Worm (Caenorhabditis elegans) whole organism, L3 larva: Measurements from ENCODE around the gene abts-4.

Experiments
- ceh-28 ChIP-seq: fragments of 150-350 bp; optimal IDR thresholded peaks from 2 replicates; lab custom pipeline; 2014; ENCODE audit warnings: missing biosample characterization, missing genetic modification reagents, missing genetic modification characterization
- ceh-82 ChIP-seq: fragments of 150-350 bp; optimal IDR thresholded peaks from 2 replicates; lab custom pipeline; 2014; ENCODE audit warnings: missing biosample characterization, missing genetic modification characterization
- elt-1 ChIP-seq: fragments of 150-350 bp; optimal IDR thresholded peaks from 2 replicates; lab custom pipeline; 2014; ENCODE audit warnings: missing biosample characterization, missing genetic modification characterization
- elt-2 ChIP-seq: sonication (generic microtip); optimal IDR thresholded peaks from 2 replicates; lab custom pipeline; 2016; ENCODE audit warnings: missing genetic modification reagents, mild to moderate bottlenecking, missing genetic modification characterization, missing compliant biosample characterization
- elt-3 ChIP-seq, 3 experiments: fragments of 150-350 bp in 1 of 3; sonication (generic microtip) in 2 of 3; optimal IDR thresholded peaks; 2 replicates in 2 of 3; 4 replicates in 1 of 3; lab custom pipeline; 2014 to 2017; ENCODE audit warnings: missing biosample characterization in 3 of 3, missing genetic modification characterization in 3 of 3
- eor-1 ChIP-seq, 2 experiments: fragments of 150-350 bp; optimal IDR thresholded peaks; 2 replicates each; lab custom pipeline; 2014 to 2018; ENCODE audit warnings: missing biosample characterization in 2 of 2, missing genetic modification characterization in 2 of 2
- fkh-10 ChIP-seq: sonication (generic microtip); optimal IDR thresholded peaks from 2 replicates; lab custom pipeline; 2017; ENCODE audit warnings: missing biosample characterization, missing genetic modification reagents, missing genetic modification characterization
- fos-1 ChIP-seq: fragments of 150-350 bp; optimal IDR thresholded peaks from 2 replicates; lab custom pipeline; 2014; ENCODE audit warnings: missing biosample characterization, missing genetic modification characterization
- jun-1 ChIP-seq: fragments of 150-350 bp; optimal IDR thresholded peaks from 2 replicates; lab custom pipeline; 2014; ENCODE audit warnings: missing biosample characterization, missing genetic modification reagents, missing genetic modification characterization
- lin-15B ChIP-seq: fragments of 150-350 bp; optimal IDR thresholded peaks from 2 replicates; lab custom pipeline; 2014; ENCODE audit warnings: missing biosample characterization, missing genetic modification characterization
- mdl-1 ChIP-seq: fragments of 150-350 bp; optimal IDR thresholded peaks from 2 replicates; lab custom pipeline; 2014; ENCODE audit warnings: missing biosample characterization, missing genetic modification characterization
- nfya-1 ChIP-seq: sonication (generic microtip); optimal IDR thresholded peaks from 2 replicates; lab custom pipeline; 2017; ENCODE audit warnings: missing genetic modification characterization, mild to moderate bottlenecking, missing compliant biosample characterization, antibody characterized with exemption, moderate library complexity; ENCODE audit not compliant: insufficient read depth
- nhr-11 ChIP-seq: fragments of 150-350 bp; optimal IDR thresholded peaks from 2 replicates; lab custom pipeline; 2014; ENCODE audit warnings: missing biosample characterization, missing genetic modification characterization
- nhr-12 ChIP-seq: fragments of 150-350 bp; optimal IDR thresholded peaks from 2 replicates; lab custom pipeline; 2014; ENCODE audit warnings: missing biosample characterization, missing genetic modification characterization
- nhr-23 ChIP-seq: fragments of 150-350 bp; optimal IDR thresholded peaks from 2 replicates; lab custom pipeline; 2014; ENCODE audit warnings: missing biosample characterization, missing genetic modification reagents, missing genetic modification characterization
- nhr-237 ChIP-seq: fragments of 150-350 bp; optimal IDR thresholded peaks from 2 replicates; lab custom pipeline; 2014; ENCODE audit warnings: missing biosample characterization, missing genetic modification characterization
- nhr-28 ChIP-seq: fragments of 150-350 bp; optimal IDR thresholded peaks from 2 replicates; lab custom pipeline; 2014; ENCODE audit warnings: missing biosample characterization, missing genetic modification characterization
- nhr-77 ChIP-seq: fragments of 150-350 bp; optimal IDR thresholded peaks from 2 replicates; lab custom pipeline; 2014; ENCODE audit warnings: missing biosample characterization, missing genetic modification characterization
- pha-4 ChIP-seq: fragments of 150-350 bp; optimal IDR thresholded peaks from 2 replicates; lab custom pipeline; 2014; ENCODE audit warnings: missing biosample characterization, missing genetic modification reagents, missing genetic modification characterization
- pqm-1 ChIP-seq: fragments of 150-350 bp; optimal IDR thresholded peaks from 2 replicates; lab custom pipeline; 2017; ENCODE audit warnings: missing biosample characterization, missing genetic modification characterization, inconsistent platforms
- sea-2 ChIP-seq: fragments of 150-350 bp; sonication (generic microtip); optimal IDR thresholded peaks from 4 replicates; lab custom pipeline; 2014; ENCODE audit warnings: missing biosample characterization, missing genetic modification reagents, missing genetic modification characterization
- snpc-4 ChIP-seq: fragments of 150-350 bp; optimal IDR thresholded peaks from 2 replicates; lab custom pipeline; 2014; ENCODE audit warnings: missing biosample characterization, missing genetic modification characterization
- tbx-2 ChIP-seq: sonication (generic microtip); optimal IDR thresholded peaks from 2 replicates; lab custom pipeline; 2016; ENCODE audit warnings: mild to moderate bottlenecking, missing genetic modification characterization, missing compliant biosample characterization
- zag-1 ChIP-seq: fragments of 150-350 bp; optimal IDR thresholded peaks from 2 replicates; lab custom pipeline; 2014; ENCODE audit warnings: missing biosample characterization, missing genetic modification characterization
- ztf-11 ChIP-seq: fragments of 150-350 bp; optimal IDR thresholded peaks from 2 replicates; lab custom pipeline; 2014; ENCODE audit warnings: missing biosample characterization, missing genetic modification characterization

The abts-4 gene

DNA sequence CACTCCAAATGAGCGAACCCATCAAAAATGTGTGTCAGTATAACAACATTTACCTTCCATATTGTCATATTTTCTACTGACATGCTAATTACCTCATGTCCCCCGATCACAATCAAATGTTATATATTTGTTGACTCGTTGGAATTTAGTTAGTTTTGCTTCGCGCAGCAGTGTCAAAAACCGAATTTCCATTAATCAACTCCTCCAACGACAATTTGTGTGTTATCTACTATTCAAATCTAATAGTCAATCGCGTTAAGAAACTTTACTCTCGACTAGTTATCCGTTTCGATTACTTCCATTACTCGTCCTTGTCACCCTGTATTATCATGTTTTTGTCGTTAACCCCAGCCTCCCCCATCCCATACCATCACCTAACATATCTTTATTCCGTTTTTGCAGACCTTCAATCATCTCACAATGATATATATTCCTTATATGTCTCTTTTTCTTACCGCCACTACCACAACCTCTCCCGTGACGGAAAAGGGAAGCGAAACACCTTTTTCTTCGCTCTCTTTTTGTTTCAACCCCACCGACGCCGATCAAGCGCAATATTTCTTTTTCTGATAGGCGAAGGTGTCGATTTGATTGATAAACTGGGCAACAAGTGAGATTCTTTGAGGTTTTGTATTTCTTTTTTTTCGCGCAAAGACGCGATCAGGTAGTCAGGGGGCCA lies 34.4 kb upstream of the abts-4 start:
- TF ChIP-seq pha-4 (tag; lab: Kevin White, UChicago) (no peak), tbx-2 (no peak), elt-1 (tag; lab: Kevin White, UChicago) (peak; percentile 81), sea-2 (GFP tag; lab: Kevin White, UChicago) (no peak), ztf-11 (no peak)

DNA sequence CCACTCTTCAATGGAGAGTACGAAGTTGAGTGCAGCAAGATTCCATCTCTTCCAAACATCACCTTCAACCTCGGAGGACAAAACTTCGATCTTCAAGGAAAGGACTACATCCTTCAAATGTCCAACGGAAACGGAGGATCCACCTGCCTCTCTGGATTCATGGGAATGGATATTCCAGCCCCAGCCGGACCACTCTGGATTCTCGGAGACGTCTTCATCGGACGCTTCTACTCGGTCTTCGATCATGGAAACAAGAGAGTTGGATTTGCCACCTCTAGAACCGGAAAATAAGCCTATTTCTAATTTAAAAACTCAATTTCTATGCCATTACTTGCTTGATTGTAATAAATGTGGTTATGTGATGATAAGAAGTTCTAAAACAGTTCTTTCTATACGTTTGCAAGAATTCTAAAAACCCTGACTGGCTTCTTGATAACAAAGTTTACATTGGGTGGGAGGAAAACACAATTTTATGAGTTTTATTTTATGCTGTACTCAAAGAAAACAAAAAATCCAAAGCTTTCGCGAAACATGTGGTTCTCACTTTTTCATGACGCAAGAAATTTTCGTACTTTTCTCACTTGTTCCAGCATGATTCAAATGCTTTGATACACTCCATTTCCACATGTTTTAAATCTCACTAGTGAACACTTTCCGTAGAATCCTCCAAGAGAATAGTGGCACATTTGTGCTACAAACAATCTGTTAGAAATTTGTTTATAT lies 30.9 kb upstream of the abts-4 start:
- TF ChIP-seq fos-1 (tag; lab: Kevin White, UChicago) (peak; percentile 4), nfya-1 (tag; lab: Kevin White, UChicago) (no peak), elt-2 (peak; percentile 77), nhr-77 (tag; lab: Kevin White, UChicago) (peak; percentile 1), elt-1 (tag; lab: Kevin White, UChicago) (no peak), elt-3 (tag; optimal IDR thresholded peaks at IDR 0.05; lab: Kevin White, UChicago) (no peak), pha-4 (tag; lab: Kevin White, UChicago) (peak; percentile 59), jun-1 (tag; lab: Kevin White, UChicago) (peak; percentile 24), pqm-1 (peak; percentile 5), eor-1 (tag; optimal IDR thresholded peaks at IDR 0.05; lab: Kevin White, UChicago) (no peak)

DNA sequence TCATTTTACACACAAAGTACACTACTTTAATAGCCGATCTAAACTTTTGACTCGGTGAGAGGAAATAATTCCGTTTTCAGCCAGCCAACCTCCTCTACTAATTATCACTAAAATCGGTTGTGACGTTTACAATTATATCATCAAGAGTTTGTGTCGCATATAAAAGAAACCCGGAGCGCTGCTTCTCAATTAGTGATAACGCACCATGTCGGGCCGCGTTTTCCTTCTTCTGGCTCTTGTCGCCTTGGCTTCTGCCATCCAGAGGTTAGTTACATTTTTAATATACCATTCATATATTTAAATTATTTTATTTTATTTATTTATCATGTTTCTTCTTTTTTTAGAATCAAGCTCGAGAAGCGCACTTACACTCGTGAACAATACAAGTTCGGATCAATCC lies 29.4 kb upstream of the abts-4 start, which contains the start of gene asp-3:
Gene asp-3, plus strand, starts transcription at position 79 of the 400 bp plus-strand sequence.
- TF ChIP-seq pha-4 (tag; lab: Kevin White, UChicago) = peak; percentile 2
- TF ChIP-seq nhr-12 (tag; lab: Kevin White, UChicago) = no peak
- peak; percentile 41 for TF ChIP-seq pqm-1
- TF ChIP-seq elt-2 = peak; percentile 68
- TF ChIP-seq ceh-82 = no peak

DNA sequence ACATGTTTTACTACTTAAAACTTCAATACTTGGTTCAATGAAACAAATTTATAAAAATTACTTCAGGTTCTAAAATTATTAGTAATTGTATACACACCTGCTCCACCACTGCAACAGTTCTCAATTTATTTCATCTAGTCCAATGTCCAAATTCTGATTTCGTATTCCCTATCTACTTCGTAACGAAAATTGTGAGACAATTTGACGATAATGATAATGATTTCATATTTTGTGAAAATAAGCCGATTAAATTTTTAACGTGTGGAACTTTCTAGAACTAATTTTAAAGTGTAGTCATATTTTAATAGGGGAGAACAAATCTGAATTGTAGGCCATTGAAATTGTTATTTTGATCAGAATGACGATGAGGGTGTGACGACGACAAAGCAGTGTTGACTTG lies 28.9 kb upstream of the abts-4 start:
- TF ChIP-seq mdl-1 (tag; lab: Kevin White, UChicago) (no peak), pha-4 (tag; lab: Kevin White, UChicago) (peak; percentile 1), nhr-11 (tag; lab: Kevin White, UChicago) (no peak), zag-1 (no peak), elt-2 (peak; percentile 48), fkh-10 (no peak), elt-3 (tag; optimal IDR thresholded peaks at IDR 0.05; lab: Kevin White, UChicago) (no peak), nhr-23 (tag; lab: Kevin White, UChicago) (no peak), pqm-1 (peak; percentile 48), ceh-82 (no peak), snpc-4 (tag; lab: Kevin White, UChicago) (no peak), nhr-28 (tag; lab: Kevin White, UChicago) (no peak), ceh-28 (tag; lab: Kevin White, UChicago) (no peak)

DNA sequence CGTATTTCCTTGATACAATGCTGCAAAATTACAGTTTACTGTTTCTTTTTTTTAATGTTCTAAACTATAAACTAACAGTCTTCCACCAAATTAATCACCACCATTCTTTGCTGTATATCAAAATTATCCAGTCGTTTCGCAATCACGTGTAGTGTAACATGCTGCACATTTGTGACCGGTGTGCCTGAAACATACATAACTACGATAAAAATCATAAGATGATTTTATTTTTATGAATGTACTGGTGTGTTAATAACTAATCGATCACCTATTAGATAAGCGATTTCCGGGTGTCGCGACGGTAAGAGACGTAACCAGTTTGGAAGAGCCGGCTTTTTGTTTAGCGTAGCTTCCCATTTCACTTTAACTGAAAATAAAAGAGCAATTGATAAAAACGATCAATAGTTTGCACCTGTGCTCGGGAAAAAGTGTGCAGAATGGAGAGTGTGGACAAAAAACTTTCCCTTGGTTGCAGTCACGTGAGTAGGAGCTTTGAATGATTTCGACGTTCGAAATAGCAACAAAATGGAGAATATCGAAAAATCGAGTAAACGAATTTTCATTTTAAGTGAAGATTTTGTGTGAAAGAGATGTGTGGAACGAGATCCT lies 27.5 kb upstream of the abts-4 start, which contains the start of gene sgca-1:
Gene sgca-1, minus strand, starts transcription at position 584 of the 609 bp plus-strand sequence.
- TF ChIP-seq nhr-237 (tag; lab: Kevin White, UChicago) (no peak), nhr-77 (tag; lab: Kevin White, UChicago) (no peak), elt-2 (peak; percentile 95), pqm-1 (peak; percentile 91), pha-4 (tag; lab: Kevin White, UChicago) (peak; percentile 59), lin-15B (tag; lab: Kevin White, UChicago) (no peak), ceh-28 (tag; lab: Kevin White, UChicago) (peak; percentile 42), snpc-4 (tag; lab: Kevin White, UChicago) (no peak), jun-1 (tag; lab: Kevin White, UChicago) (peak; percentile 56)
- TF ChIP-seq, all 47 proteins: peak for 5

DNA sequence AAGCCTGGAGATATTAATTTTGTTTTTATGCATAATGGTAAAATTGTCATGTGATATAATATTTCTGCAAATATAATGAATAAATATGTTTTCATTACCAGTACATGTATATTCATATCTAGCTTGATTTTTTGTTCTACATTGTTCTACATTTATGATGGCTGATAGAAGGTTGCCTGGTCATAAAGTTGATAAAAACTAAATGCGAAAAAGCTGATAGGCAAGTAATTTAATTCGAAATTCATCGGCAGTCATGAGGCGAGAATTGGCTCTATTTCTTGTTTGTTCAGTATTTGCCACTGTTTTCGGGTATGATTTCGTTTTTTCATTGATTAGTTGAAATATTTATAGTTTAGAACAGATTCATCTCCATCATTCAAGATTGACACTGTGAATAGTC lies 22.6 kb upstream of the abts-4 start, which contains the start of gene bgal-2:
Gene bgal-2, plus strand, starts transcription at position 231 of the 400 bp plus-strand sequence.
- TF ChIP-seq elt-2 = peak; percentile 64
- peak; percentile 38 for TF ChIP-seq pqm-1
- TF ChIP-seq fos-1 (tag; lab: Kevin White, UChicago) = no peak
